Worm (Caenorhabditis elegans) whole organism, L2 larva: ENCODE results near the gene cdk-5.

Experiments
- C34F6.9 ChIP-seq: fragments of 150-350 bp; optimal IDR thresholded peaks from 2 replicates; lab custom pipeline; 2014; ENCODE audit warnings: missing biosample characterization, missing genetic modification characterization
- F13H6.1 ChIP-seq: sonication (generic microtip); optimal IDR thresholded peaks from 2 replicates; lab custom pipeline; 2016; ENCODE audit warnings: missing genetic modification characterization, missing compliant biosample characterization
- R02D3.7 ChIP-seq: fragments of 150-350 bp; optimal IDR thresholded peaks from 2 replicates; lab custom pipeline; 2014; ENCODE audit warnings: missing biosample characterization, missing genetic modification characterization
- Y55F3AM.14 ChIP-seq: fragments of 200-800 bp; sonication (Bioruptor generic); optimal IDR thresholded peaks from 2 replicates; lab custom pipeline; 2018; ENCODE audit warnings: mild to moderate bottlenecking, missing genetic modification characterization, missing compliant biosample characterization
- ZK546.5 ChIP-seq: sonication (generic microtip); optimal IDR thresholded peaks from 2 replicates; lab custom pipeline; 2017; ENCODE audit warnings: missing biosample characterization, missing genetic modification characterization
- alr-1 ChIP-seq: fragments of 150-350 bp; optimal IDR thresholded peaks from 2 replicates; lab custom pipeline; 2014; ENCODE audit warnings: missing biosample characterization, missing genetic modification characterization
- aly-2 ChIP-seq: fragments of 150-350 bp; optimal IDR thresholded peaks from 2 replicates; lab custom pipeline; 2014; ENCODE audit warnings: missing biosample characterization, missing genetic modification characterization
- ama-1 ChIP-seq: fragments of 150-350 bp; optimal IDR thresholded peaks from 2 replicates; lab custom pipeline; 2018; ENCODE audit warnings: inconsistent platforms
- blmp-1 ChIP-seq: sonication (generic microtip); optimal IDR thresholded peaks from 2 replicates; lab custom pipeline; 2017; ENCODE audit warnings: missing genetic modification characterization, mild to moderate bottlenecking, missing compliant biosample characterization, antibody characterized with exemption, moderate library complexity; ENCODE audit not compliant: insufficient read depth
- ceh-16 ChIP-seq: fragments of 150-350 bp; optimal IDR thresholded peaks from 2 replicates; lab custom pipeline; 2014; ENCODE audit warnings: missing biosample characterization, missing genetic modification characterization
- ceh-82 ChIP-seq: fragments of 150-350 bp; optimal IDR thresholded peaks from 2 replicates; lab custom pipeline; 2014; ENCODE audit warnings: missing biosample characterization, missing genetic modification characterization
- crh-2 ChIP-seq: sonication (generic microtip); optimal IDR thresholded peaks from 2 replicates; lab custom pipeline; 2017; ENCODE audit warnings: missing biosample characterization, missing genetic modification characterization
- dmd-4 ChIP-seq: sonication (generic microtip); optimal IDR thresholded peaks from 2 replicates; lab custom pipeline; 2017; ENCODE audit warnings: missing biosample characterization, missing genetic modification characterization
- egl-27 ChIP-seq: sonication (generic microtip); optimal IDR thresholded peaks from 3 replicates; lab custom pipeline; 2017; ENCODE audit warnings: missing biosample characterization, missing genetic modification reagents, missing genetic modification characterization
- elt-1 ChIP-seq: fragments of 150-350 bp; optimal IDR thresholded peaks from 2 replicates; lab custom pipeline; 2014; ENCODE audit warnings: missing biosample characterization, missing genetic modification characterization
- elt-3 ChIP-seq: sonication (generic microtip); optimal IDR thresholded peaks from 2 replicates; lab custom pipeline; 2017; ENCODE audit warnings: missing biosample characterization, missing genetic modification characterization
- fos-1 ChIP-seq: fragments of 150-350 bp; optimal IDR thresholded peaks from 2 replicates; lab custom pipeline; 2014; ENCODE audit warnings: missing biosample characterization, missing genetic modification characterization
- gmeb-1 ChIP-seq: fragments of 150-350 bp; optimal IDR thresholded peaks from 2 replicates; lab custom pipeline; 2014; ENCODE audit warnings: missing biosample characterization, missing genetic modification characterization
- lin-11 ChIP-seq: fragments of 150-350 bp; sonication (generic microtip); optimal IDR thresholded peaks from 2 replicates; lab custom pipeline; 2014; ENCODE audit warnings: missing biosample characterization, missing genetic modification characterization, inconsistent platforms, mixed read lengths
- lin-13 ChIP-seq: fragments of 150-350 bp; optimal IDR thresholded peaks from 2 replicates; lab custom pipeline; 2014; ENCODE audit warnings: missing biosample characterization, missing genetic modification reagents, missing genetic modification characterization
- lin-39 ChIP-seq: fragments of 150-350 bp; optimal IDR thresholded peaks from 2 replicates; lab custom pipeline; 2014; ENCODE audit warnings: missing biosample characterization, missing genetic modification reagents, missing genetic modification characterization
- lsy-2 ChIP-seq, 2 experiments: fragments of 150-350 bp in 1 of 2; sonication (generic microtip) in 1 of 2; optimal IDR thresholded peaks; 2 replicates each; lab custom pipeline; 2014 to 2017; ENCODE audit warnings: missing biosample characterization in 2 of 2, missing genetic modification characterization in 2 of 2
- mab-5 ChIP-seq: fragments of 150-350 bp; optimal IDR thresholded peaks from 2 replicates; lab custom pipeline; 2014; ENCODE audit warnings: missing biosample characterization, missing genetic modification characterization
- mbf-1 ChIP-seq: sonication (generic microtip); optimal IDR thresholded peaks from 2 replicates; lab custom pipeline; 2017; ENCODE audit warnings: missing biosample characterization, missing genetic modification characterization
- mdl-1 ChIP-seq, 2 experiments: fragments of 150-350 bp in 1 of 2; sonication (generic microtip) in 1 of 2; optimal IDR thresholded peaks; 2 replicates each; lab custom pipeline; 2017; ENCODE audit warnings: missing biosample characterization in 2 of 2, missing genetic modification characterization in 2 of 2
- nhr-10 ChIP-seq: sonication (generic microtip); optimal IDR thresholded peaks from 2 replicates; lab custom pipeline; 2017; ENCODE audit warnings: missing biosample characterization, missing genetic modification characterization
- nhr-11 ChIP-seq: fragments of 150-350 bp; optimal IDR thresholded peaks from 2 replicates; lab custom pipeline; 2014; ENCODE audit warnings: missing biosample characterization, missing genetic modification characterization
- nhr-12 ChIP-seq: fragments of 150-350 bp; optimal IDR thresholded peaks from 2 replicates; lab custom pipeline; 2014; ENCODE audit warnings: missing biosample characterization, missing genetic modification characterization
- nhr-129 ChIP-seq: fragments of 150-350 bp; optimal IDR thresholded peaks from 2 replicates; lab custom pipeline; 2014; ENCODE audit warnings: missing biosample characterization, missing genetic modification characterization
- nhr-21 ChIP-seq: fragments of 150-350 bp; optimal IDR thresholded peaks from 2 replicates; lab custom pipeline; 2014; ENCODE audit warnings: missing biosample characterization, missing genetic modification characterization
- nhr-23 ChIP-seq: fragments of 150-350 bp; optimal IDR thresholded peaks from 2 replicates; lab custom pipeline; 2014; ENCODE audit warnings: missing biosample characterization, missing genetic modification reagents, missing genetic modification characterization
- nhr-237 ChIP-seq: fragments of 150-350 bp; optimal IDR thresholded peaks from 2 replicates; lab custom pipeline; 2014; ENCODE audit warnings: missing biosample characterization, missing genetic modification characterization
- nhr-25 ChIP-seq: fragments of 150-350 bp; sonication (generic microtip); optimal IDR thresholded peaks from 3 replicates; lab custom pipeline; 2014; ENCODE audit warnings: missing biosample characterization, missing genetic modification characterization
- nhr-6 ChIP-seq: fragments of 150-350 bp; optimal IDR thresholded peaks from 2 replicates; lab custom pipeline; 2014; ENCODE audit warnings: missing biosample characterization, missing genetic modification characterization
- nhr-77 ChIP-seq: fragments of 150-350 bp; optimal IDR thresholded peaks from 2 replicates; lab custom pipeline; 2014; ENCODE audit warnings: missing biosample characterization, missing genetic modification characterization
- peb-1 ChIP-seq: fragments of 150-350 bp; optimal IDR thresholded peaks from 2 replicates; lab custom pipeline; 2014; ENCODE audit warnings: missing biosample characterization, missing genetic modification characterization
- sem-4 ChIP-seq: fragments of 150-350 bp; optimal IDR thresholded peaks from 2 replicates; lab custom pipeline; 2014; ENCODE audit warnings: missing biosample characterization, missing genetic modification reagents, missing genetic modification characterization
- skn-1 ChIP-seq: sonication (generic microtip); optimal IDR thresholded peaks from 2 replicates; lab custom pipeline; 2017; ENCODE audit warnings: missing biosample characterization, missing genetic modification characterization
- sma-3 ChIP-seq: sonication (generic microtip); optimal IDR thresholded peaks from 2 replicates; lab custom pipeline; 2016; ENCODE audit warnings: missing genetic modification reagents, missing genetic modification characterization, missing compliant biosample characterization
- sma-9 ChIP-seq, 2 experiments: fragments of 150-350 bp in 1 of 2; sonication (generic microtip) in 1 of 2; optimal IDR thresholded peaks; 2 replicates each; lab custom pipeline; 2014 to 2016; ENCODE audit warnings: missing genetic modification characterization in 2 of 2, mild to moderate bottlenecking in 1 of 2, missing biosample characterization in 1 of 2, missing compliant biosample characterization in 1 of 2, missing genetic modification reagents in 1 of 2, moderate library complexity in 1 of 2
- snpc-4 ChIP-seq: fragments of 150-350 bp; optimal IDR thresholded peaks from 2 replicates; lab custom pipeline; 2014; ENCODE audit warnings: missing biosample characterization, missing genetic modification characterization
- unc-39 ChIP-seq: fragments of 150-350 bp; optimal IDR thresholded peaks from 2 replicates; lab custom pipeline; 2014; ENCODE audit warnings: missing biosample characterization, missing genetic modification characterization
- unc-55 ChIP-seq: fragments of 150-350 bp; sonication (generic microtip); optimal IDR thresholded peaks from 3 replicates; lab custom pipeline; 2014; ENCODE audit warnings: missing biosample characterization, missing genetic modification reagents, missing genetic modification characterization
- unc-62 ChIP-seq: fragments of 150-350 bp; optimal IDR thresholded peaks from 2 replicates; lab custom pipeline; 2014; ENCODE audit warnings: missing biosample characterization, missing genetic modification reagents, missing genetic modification characterization
- zag-1 ChIP-seq: fragments of 150-350 bp; optimal IDR thresholded peaks from 2 replicates; lab custom pipeline; 2014; ENCODE audit warnings: missing biosample characterization, missing genetic modification characterization
- ztf-1 ChIP-seq: fragments of 200-800 bp; sonication (Bioruptor generic); conservative IDR thresholded peaks from 2 replicates; pipeline ENCODE4 v1.3.6; 2022; ENCODE audit warnings: missing genetic modification characterization, missing compliant biosample characterization
- ztf-11 ChIP-seq: sonication (generic microtip); optimal IDR thresholded peaks from 2 replicates; lab custom pipeline; 2017; ENCODE audit warnings: missing biosample characterization, missing genetic modification characterization
- ztf-4 ChIP-seq: fragments of 150-350 bp; optimal IDR thresholded peaks from 2 replicates; lab custom pipeline; 2014; ENCODE audit warnings: missing biosample characterization, missing genetic modification characterization

The cdk-5 gene

DNA sequence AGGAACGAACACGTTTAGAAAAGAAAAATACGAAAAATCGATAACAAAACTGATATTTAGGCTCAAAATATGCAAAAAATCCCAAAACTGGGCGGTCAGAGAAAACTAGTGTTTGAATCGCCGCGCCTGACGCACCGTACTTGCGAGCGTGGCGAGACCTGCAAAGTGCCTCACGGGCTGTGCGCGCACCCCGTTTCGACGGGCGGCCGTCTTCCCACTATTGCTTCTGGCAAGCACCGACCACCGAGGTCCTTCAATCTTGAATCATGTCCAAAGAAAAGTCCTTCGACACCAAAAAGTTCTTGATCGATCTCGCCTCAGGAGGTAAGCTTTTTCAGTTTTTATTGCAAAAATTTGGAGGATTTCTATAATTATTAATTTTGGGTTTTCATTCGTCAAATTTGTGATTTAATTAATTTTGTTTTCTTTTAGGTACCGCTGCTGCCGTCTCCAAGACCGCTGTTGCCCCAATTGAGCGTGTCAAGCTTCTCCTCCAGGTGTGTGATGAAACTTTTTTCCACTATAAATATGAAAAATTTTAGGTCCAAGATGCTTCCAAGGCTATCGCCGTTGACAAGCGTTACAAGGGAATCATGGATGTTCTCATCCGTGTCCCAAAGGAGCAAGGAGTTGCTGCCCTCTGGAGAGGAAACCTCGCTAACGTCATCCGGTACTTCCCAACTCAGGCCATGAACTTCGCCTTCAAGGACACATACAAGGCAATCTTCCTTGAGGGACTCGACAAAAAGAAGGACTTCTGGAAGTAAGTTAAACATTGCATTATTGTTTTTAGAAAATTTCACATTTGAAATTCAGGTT is 3.0 kb downstream of the cdk-5 start, which contains the start of gene ant-1.1:
Gene ant-1.1 (plus strand): TSS at position 199 of the 819 bp plus-strand sequence.
- TF ChIP-seq R02D3.7 (no peak), nhr-6 (tag; lab: Kevin White, UChicago) (peak; percentile 81), ztf-11 (tag; lab: Kevin White, UChicago) (no peak), sma-9 (GFP tag; optimal IDR thresholded peaks at IDR 0.05; lab: Kevin White, UChicago) (peak; percentile 91), sma-9 (tag; optimal IDR thresholded peaks at IDR 0.05; lab: Kevin White, UChicago) (no peak), elt-3 (no peak), fos-1 (tag; lab: Kevin White, UChicago) (peak; percentile 52), nhr-129 (tag; lab: Kevin White, UChicago) (peak; percentile 91), mbf-1 (tag; lab: Kevin White, UChicago) (no peak), mab-5 (tag; lab: Kevin White, UChicago) (peak; percentile 93), blmp-1 (tag; lab: Kevin White, UChicago) (peak; percentile 68), F13H6.1 (tag; lab: Kevin White, UChicago) (peak; percentile 92), nhr-10 (tag; lab: Kevin White, UChicago) (peak; percentile 44), ZK546.5 (tag; lab: Kevin White, UChicago) (peak; percentile 99), nhr-11 (tag; lab: Kevin White, UChicago) (no peak), Y55F3AM.14 (GFP tag; lab: Kevin White, UChicago) (peak; percentile 86), ceh-82 (tag; lab: Kevin White, UChicago) (peak; percentile 88), lin-39 (no peak), crh-2 (peak; percentile 94), ama-1 (lab: Kevin White, UChicago) (peak; percentile 92), skn-1 (tag; lab: Kevin White, UChicago) (no peak), snpc-4 (tag; lab: Kevin White, UChicago) (peak; percentile 81), nhr-21 (peak; percentile 93), lin-11 (tag; lab: Kevin White, UChicago) (peak; percentile 97), unc-39 (tag; lab: Kevin White, UChicago) (no peak), nhr-237 (tag; lab: Kevin White, UChicago) (peak; percentile 46), lin-13 (GFP tag; lab: Kevin White, UChicago) (peak; percentile 96), elt-1 (tag; lab: Kevin White, UChicago) (no peak), dmd-4 (tag; lab: Kevin White, UChicago) (no peak), mdl-1 (tag; optimal IDR thresholded peaks at IDR 0.05; lab: Kevin White, UChicago) (peak in 1 of 2 experiments; percentile 30), lsy-2 (tag; optimal IDR thresholded peaks at IDR 0.05; lab: Kevin White, UChicago) (peak; percentile 99), egl-27 (tag; lab: Kevin White, UChicago) (peak; percentile 62), nhr-25 (tag; lab: Kevin White, UChicago) (peak; percentile 95), alr-1 (tag; lab: Kevin White, UChicago) (no peak), ztf-1 (no peak), aly-2 (tag; lab: Kevin White, UChicago) (no peak), unc-55 (GFP tag; lab: Kevin White, UChicago) (peak; percentile 97), C34F6.9 (tag; lab: Kevin White, UChicago) (peak; percentile 89), peb-1 (no peak), unc-62 (GFP tag; lab: Kevin White, UChicago) (peak; percentile 66), gmeb-1 (tag; lab: Kevin White, UChicago) (peak; percentile 97), nhr-23 (tag; lab: Kevin White, UChicago) (no peak), zag-1 (peak; percentile 85), ceh-16 (tag; lab: Kevin White, UChicago) (peak; percentile 95), nhr-12 (no peak), sma-3 (peak; percentile 98), ztf-4 (peak; percentile 90), nhr-77 (peak; percentile 36), sem-4 (tag; lab: Kevin White, UChicago) (peak; percentile 90)
